Worm (Caenorhabditis elegans): ENCODE results near the gene tkt-1.

tkt-1 gene

DNA sequence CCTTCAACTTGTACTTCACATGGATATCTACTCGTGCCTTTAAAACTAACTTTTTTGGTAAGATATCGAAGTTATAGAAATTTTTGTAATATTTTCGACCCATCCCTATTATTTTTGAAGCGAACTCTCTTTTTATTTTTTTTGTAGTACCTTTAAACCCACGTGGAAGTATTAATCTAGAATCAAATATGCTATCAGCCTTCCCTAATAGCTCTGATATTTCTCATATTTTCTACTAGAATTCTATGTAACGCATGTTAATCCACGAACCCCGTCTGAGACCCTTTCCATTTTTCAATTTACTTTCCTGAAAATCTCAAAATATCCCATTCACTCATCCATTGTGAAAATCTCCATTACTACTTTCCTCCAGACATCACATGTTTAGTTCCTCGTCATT, 29.9 kb downstream of the tkt-1 start:
- TF ChIP-seq tbx-2 (tag; optimal IDR thresholded peaks at IDR 0.05) (no peak), rnt-1 (tag; optimal IDR thresholded peaks at IDR 0.05) (no peak), gmeb-2 (tag; optimal IDR thresholded peaks at IDR 0.05) (no peak), fkh-6 (tag; optimal IDR thresholded peaks at IDR 0.05) (no peak), C08G9.2 (tag; optimal IDR thresholded peaks at IDR 0.05) (no peak), npax-4 (tag; optimal IDR thresholded peaks at IDR 0.05) (no peak), hlh-8 (tag; optimal IDR thresholded peaks at IDR 0.05) (no peak), hlh-13 (GFP tag; optimal IDR thresholded peaks at IDR 0.05) (no peak)

DNA sequence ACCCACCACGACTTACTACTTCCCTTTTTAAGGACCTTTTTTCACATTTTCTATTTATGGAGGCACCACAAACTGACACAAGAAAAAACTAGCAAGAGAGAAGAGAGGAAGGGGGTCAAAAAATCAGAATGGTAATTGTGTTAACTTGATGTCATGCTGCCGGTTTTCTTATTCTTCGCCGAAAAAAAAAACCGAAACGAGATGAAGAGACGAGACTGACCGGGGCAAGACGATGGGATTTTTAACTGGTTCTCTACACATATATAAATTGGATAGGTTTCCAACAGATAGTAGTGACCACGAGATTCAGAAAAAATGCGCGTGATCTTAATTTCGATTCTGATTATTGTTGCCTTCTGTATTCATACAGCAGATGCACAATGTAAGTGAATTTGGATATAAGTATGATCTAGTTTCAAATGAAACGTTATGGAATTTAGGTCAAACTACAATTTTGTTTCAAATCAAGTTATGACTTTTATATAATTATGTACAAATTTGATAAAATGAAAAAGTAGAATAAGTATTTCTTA, 30.4 kb downstream of the tkt-1 start, which contains the start of gene Y43C5A.3:
Gene Y43C5A.3 (plus strand): TSS at position 256 of the 533 bp plus-strand sequence.
- no peak for TF ChIP-seq K02D7.2 (tag; optimal IDR thresholded peaks at IDR 0.05)
- TF ChIP-seq nfya-1 (tag; optimal IDR thresholded peaks at IDR 0.05), result no peak

DNA sequence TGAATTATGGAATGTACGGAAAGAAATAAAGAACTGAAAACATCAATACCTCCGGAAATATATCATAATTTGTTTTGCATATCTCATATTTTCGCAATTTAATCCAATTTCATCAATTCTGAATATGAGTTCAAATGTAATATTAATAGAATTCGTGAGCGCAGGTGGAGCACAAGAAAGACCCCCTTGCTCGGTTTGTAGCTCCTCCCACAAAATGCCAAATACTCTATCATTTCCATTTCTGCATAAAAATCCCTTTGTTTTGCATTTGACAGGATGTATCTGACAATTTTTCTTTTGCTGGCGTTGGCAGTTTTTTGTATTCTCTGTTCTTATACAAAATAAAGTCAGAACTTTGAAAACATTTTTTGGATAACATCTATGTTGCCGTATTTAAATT, 31.6 kb downstream of the tkt-1 start:
- TF ChIP-seq eyg-1 (tag; optimal IDR thresholded peaks at IDR 0.05), result no peak

DNA sequence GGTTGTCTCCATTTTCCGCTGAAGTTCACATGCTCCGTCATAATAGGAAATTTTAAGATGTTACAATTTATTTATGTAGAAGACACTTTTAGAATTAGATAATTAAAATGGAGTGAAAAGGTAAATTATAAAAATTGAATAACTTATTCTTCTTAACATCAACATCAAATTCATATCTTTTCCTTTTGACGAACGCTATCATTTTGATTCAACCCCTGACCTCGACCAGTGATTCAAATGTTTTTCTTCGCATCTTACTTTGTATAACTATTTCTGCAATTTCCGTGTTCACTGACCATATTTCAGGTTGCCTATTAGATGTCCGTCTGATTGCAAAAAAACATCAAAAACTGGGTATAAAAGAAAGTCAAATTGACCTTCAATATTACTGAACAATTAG, 33.5 kb downstream of the tkt-1 start, which contains the start of gene Y43C5A.7:
Gene Y43C5A.7 (plus strand): TSS at position 301 of the 400 bp plus-strand sequence.
- TF ChIP-seq ceh-6 (GFP tag; optimal IDR thresholded peaks at IDR 0.05), result no peak
- TF ChIP-seq lin-11 (tag; optimal IDR thresholded peaks at IDR 0.05), result no peak
- no peak for TF ChIP-seq ceh-30 (tag; optimal IDR thresholded peaks at IDR 0.05)
- TF ChIP-seq Y22D7AL.16 (tag; optimal IDR thresholded peaks at IDR 0.05), result no peak
- no peak for TF ChIP-seq hlh-15 (tag; optimal IDR thresholded peaks at IDR 0.05)
- TF ChIP-seq lim-6 (tag; optimal IDR thresholded peaks at IDR 0.05), result no peak
- TF ChIP-seq che-1 (tag; optimal IDR thresholded peaks at IDR 0.05), result no peak
- TF ChIP-seq pha-2 (tag; optimal IDR thresholded peaks at IDR 0.05), result no peak

DNA sequence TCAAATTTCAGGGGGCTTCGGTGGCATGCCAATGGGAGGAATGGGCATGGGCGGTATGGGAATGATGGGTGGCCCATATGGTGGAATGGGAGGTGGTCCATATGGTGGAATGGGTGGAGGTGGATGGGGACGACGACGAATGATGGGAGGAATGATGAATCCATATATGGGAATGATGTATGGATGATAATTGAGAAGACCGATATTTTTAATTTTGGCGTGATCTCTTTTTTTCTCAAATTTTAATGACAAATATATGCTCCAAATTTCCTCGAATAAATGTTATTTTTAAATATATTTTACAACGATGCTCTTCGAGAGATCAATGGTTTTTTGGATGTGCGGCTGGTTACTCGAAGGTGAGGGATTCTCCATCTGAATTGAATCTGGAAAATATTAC, 34.3 kb downstream of the tkt-1 start, which contains the start of gene Y43C5A.4:
Gene Y43C5A.4 (plus strand): TSS at position 301 of the 400 bp plus-strand sequence.
- TF ChIP-seq K02D7.2 (tag; optimal IDR thresholded peaks at IDR 0.05) (no peak), elt-4 (tag; optimal IDR thresholded peaks at IDR 0.05) (no peak), lim-6 (tag; optimal IDR thresholded peaks at IDR 0.05) (no peak), unc-3 (GFP tag; conservative IDR thresholded peaks at IDR 0.05) (no peak), unc-3 (tag; optimal IDR thresholded peaks at IDR 0.05) (no peak), hlh-30 (tag; optimal IDR thresholded peaks at IDR 0.05; ENCODE audit: insufficient read depth) (no peak), sox-2 (GFP tag; IDR thresholded peaks at IDR 0.05) (no peak), ceh-22 (tag; optimal IDR thresholded peaks at IDR 0.05) (no peak)

DNA sequence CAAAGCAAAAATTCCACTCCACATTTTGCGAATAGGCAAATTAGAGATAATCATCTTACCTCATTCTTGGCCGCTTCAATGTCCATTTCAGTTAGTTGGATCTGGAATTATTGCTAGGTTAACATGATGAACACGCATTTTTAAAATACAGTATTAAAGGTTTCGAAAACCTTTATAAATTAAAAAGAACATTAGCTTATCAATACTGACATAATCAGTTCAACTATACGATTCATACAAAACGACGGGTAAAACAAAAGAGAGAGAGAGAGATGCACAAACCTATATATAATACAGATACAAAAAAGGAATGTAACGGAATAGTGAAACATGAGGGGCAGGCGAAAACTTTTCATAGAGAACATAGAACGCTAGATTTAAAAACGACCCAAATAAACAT, 38.1 kb downstream of the tkt-1 start, which contains the start of gene thk-1:
Gene thk-1 (minus strand): TSS at position 101 of the 400 bp plus-strand sequence.
- no peak for TF ChIP-seq lin-11 (tag; optimal IDR thresholded peaks at IDR 0.05)
- TF ChIP-seq ttx-3 (tag; optimal IDR thresholded peaks at IDR 0.05), result no peak
- no peak for TF ChIP-seq ama-1 (optimal IDR thresholded peaks at IDR 0.05)
- TF ChIP-seq nhr-11 (tag; optimal IDR thresholded peaks at IDR 0.05), result no peak
- TF ChIP-seq unc-3 (GFP tag; conservative IDR thresholded peaks at IDR 0.05), result no peak
- TF ChIP-seq unc-3 (tag; optimal IDR thresholded peaks at IDR 0.05), result no peak
- TF ChIP-seq ahr-1 (tag; optimal IDR thresholded peaks at IDR 0.05), result no peak
- TF ChIP-seq ceh-9 (tag; optimal IDR thresholded peaks at IDR 0.05), result no peak
- TF ChIP-seq ceh-18 (tag; optimal IDR thresholded peaks at IDR 0.05), result no peak
- no peak for TF ChIP-seq sdc-2 (tag; optimal IDR thresholded peaks at IDR 0.05)
- TF ChIP-seq tbx-7 (tag; optimal IDR thresholded peaks at IDR 0.05), result no peak
- no peak for TF ChIP-seq ceh-31 (tag; optimal IDR thresholded peaks at IDR 0.05)
- no peak for TF ChIP-seq mec-3 (tag; optimal IDR thresholded peaks at IDR 0.05; ENCODE audit: borderline replicate concordance)
- TF ChIP-seq rnt-1 (tag; optimal IDR thresholded peaks at IDR 0.05), result no peak
- no peak for TF ChIP-seq C08G9.2 (tag; optimal IDR thresholded peaks at IDR 0.05)
- TF ChIP-seq K02D7.2 (tag; optimal IDR thresholded peaks at IDR 0.05), result no peak
- TF ChIP-seq lim-6 (tag; optimal IDR thresholded peaks at IDR 0.05), result no peak
- TF ChIP-seq odd-2 (tag; optimal IDR thresholded peaks at IDR 0.05), result no peak
- no peak for TF ChIP-seq fkh-10 (GFP tag; optimal IDR thresholded peaks at IDR 0.05)
- TF ChIP-seq sox-2 (GFP tag; IDR thresholded peaks at IDR 0.05), result no peak
- TF ChIP-seq pag-3 (tag; optimal IDR thresholded peaks at IDR 0.05; ENCODE audit: borderline replicate concordance), result no peak
